Worm (Caenorhabditis elegans): ENCODE data around the gene tbx-8.

DNA sequence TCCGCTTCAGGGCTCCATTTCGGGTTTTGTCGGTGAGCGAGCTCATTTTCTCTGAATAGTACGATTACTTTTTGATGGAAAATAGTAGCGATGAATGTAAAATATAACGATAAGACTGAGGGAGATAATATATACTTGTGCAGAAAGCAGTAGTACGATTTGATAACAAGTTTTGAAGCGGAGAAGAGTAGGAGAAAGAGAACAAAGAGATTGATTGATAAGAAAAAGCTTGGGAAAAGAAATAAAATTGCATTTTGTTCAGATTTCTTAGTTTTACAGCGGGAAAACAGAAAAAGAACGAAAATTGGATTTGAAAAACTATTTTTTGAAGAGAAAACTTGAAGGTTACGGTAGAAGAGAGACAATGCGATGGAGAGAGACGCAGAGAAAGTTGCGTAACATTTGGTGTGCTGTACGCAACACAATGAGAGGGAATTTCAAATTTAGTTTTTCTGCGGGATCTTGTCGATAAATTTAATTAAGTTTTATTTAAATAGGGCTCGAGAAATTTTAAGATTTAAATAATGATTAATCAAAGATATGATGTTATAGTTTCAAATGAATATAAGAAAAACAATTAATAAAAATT is 10.5 kb downstream of the tbx-8 start, which contains the start of gene umps-1:
- TF ChIP-seq jun-1 (tag; optimal IDR thresholded peaks at IDR 0.05): no peak
- no peak for TF ChIP-seq ceh-16 (tag; optimal IDR thresholded peaks at IDR 0.05)
- TF ChIP-seq lin-39 (tag; optimal IDR thresholded peaks at IDR 0.05): peak; percentile 26
- TF ChIP-seq ama-1 (optimal IDR thresholded peaks at IDR 0.05): no peak
- peak; percentile 92 for TF ChIP-seq pha-4 (tag; optimal IDR thresholded peaks at IDR 0.05)
- TF ChIP-seq nhr-23 (tag; optimal IDR thresholded peaks at IDR 0.05): peak; percentile 90
- no peak for TF ChIP-seq sea-2 (GFP tag; optimal IDR thresholded peaks at IDR 0.05)
- no peak for TF ChIP-seq snpc-4 (tag; optimal IDR thresholded peaks at IDR 0.05)
- peak; percentile 49 for TF ChIP-seq pqm-1 (tag; optimal IDR thresholded peaks at IDR 0.05)
- no peak for TF ChIP-seq unc-62 (GFP tag; optimal IDR thresholded peaks at IDR 0.05)
- no peak for TF ChIP-seq mdl-1 (tag; optimal IDR thresholded peaks at IDR 0.05)
- TF ChIP-seq aly-2 (tag; optimal IDR thresholded peaks at IDR 0.05): no peak
- TF ChIP-seq fos-1 (tag; optimal IDR thresholded peaks at IDR 0.05): no peak
- peak; percentile 73 for TF ChIP-seq lin-15B (tag; optimal IDR thresholded peaks at IDR 0.05)
